Worm (Caenorhabditis elegans) whole organism, L4/young adult: ENCODE measurements around the gene faah-1.
"Not testable (repeated sequence)": the region's sequence is repeated elsewhere in the genome, so short reads cannot be mapped to it uniquely, and the experiment has no call there.

ENCODE experiments used
- W03F9.2 ChIP-seq: fragments of 150-350 bp; optimal IDR thresholded peaks from 2 replicates; lab custom pipeline; 2014; ENCODE audit warnings: missing biosample characterization, missing genetic modification characterization
- dao-5 ChIP-seq: sonication (generic microtip); optimal IDR thresholded peaks from 2 replicates; lab custom pipeline; 2016; ENCODE audit warnings: missing genotype, missing genetic modification characterization, moderate library complexity, missing compliant biosample characterization
- him-1 ChIP-seq: sonication (generic microtip); optimal IDR thresholded peaks from 2 replicates; lab custom pipeline; 2016; ENCODE audit warnings: missing genotype, missing genetic modification reagents, missing genetic modification characterization, missing compliant biosample characterization

Gene faah-1

DNA sequence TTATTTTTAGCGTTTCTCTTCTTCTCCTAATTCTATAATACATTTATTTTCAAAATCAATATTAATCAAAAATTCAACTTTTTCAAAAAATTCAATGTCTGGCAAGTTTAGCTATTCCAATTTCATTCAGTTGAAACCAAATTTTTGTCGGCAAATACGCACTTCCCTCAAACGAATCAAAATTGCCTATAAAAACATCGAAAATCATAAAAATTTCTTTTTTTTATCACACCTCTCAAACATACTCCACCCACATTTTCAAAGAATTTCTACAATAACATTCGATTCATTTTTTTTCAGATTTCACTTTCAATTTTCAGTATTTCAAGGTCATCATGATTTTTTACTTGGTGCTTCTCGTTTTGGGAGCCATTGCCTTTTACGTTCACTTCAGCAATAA is at the start of gene faah-1:
TSS of gene faah-1 (plus strand) at position 301 of the 400 bp plus-strand sequence.
- no peak for TF ChIP-seq W03F9.2 (tag; lab: Kevin White, UChicago)
- no peak for TF ChIP-seq dao-5 (tag; lab: Kevin White, UChicago)
- TF ChIP-seq him-1 (tag; lab: Kevin White, UChicago): no peak

DNA sequence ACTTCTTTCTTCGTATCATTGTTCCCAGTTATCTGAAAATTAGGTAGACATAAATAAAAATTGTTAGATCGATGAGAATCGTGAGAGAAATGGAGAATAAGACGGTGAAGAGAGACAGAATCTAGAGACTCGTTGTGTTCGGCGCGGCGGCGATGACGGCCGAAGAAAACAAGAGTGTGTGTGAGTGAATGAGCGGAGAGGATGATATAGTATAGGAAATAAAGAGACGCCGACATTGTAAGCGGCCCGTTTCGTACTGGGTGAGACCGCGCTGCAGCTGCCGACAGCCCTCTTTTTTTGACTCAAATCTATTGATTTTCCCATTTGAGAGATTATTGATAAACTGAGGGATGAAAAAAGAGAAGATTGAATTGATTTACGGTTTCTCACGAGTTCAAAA is 47.0 kb upstream of the faah-1 start, which contains the start of gene Y42H9AR.4:
TSS of gene Y42H9AR.4 (minus strand) at position 32 of the 400 bp plus-strand sequence.
- TF ChIP-seq W03F9.2 (tag; lab: Kevin White, UChicago) (no peak), dao-5 (tag; lab: Kevin White, UChicago) (no peak), him-1 (tag; lab: Kevin White, UChicago) (no peak)

DNA sequence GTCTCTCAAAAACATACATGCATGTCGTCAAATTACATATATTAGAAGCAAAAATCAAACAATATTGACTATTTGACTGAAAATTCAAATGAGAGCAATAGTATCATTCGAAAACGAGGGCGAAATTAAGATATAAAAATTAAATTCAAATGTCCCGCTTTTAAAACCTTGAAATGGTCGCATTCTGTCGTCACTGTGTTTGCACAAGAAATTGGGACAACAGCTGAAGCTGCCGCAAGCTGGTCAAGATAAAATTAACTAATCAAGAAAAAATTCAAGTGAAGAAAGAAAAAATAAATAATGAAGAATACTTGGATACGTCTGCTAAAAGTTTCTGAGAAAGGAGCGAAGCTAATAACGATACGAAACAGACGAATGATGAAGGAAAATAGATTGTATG is 46.5 kb upstream of the faah-1 start:
- TF ChIP-seq dao-5 (tag; lab: Kevin White, UChicago) (no peak), W03F9.2 (tag; lab: Kevin White, UChicago) (no peak)

DNA sequence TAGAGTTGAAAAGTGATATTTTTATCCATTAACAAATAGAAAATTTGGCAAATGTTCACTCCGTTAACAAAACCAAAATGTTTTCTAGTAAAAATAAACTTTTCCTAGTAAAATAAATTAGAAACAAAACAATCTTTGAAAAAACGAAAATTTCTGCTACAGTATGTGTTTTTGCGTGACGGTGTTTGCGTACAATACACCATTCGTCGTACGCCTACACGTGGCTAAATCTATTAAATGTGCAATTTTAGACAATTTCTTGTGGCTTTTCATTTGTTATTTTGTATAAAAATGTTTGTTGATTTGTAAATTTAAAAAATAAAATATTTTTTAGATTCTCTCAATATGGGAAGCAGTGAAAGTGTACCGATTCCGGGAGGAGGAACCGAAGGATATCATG is 46.0 kb upstream of the faah-1 start, which contains the start of gene Y42H9AR.1:
TSS of gene Y42H9AR.1 (plus strand) at position 233 of the 400 bp plus-strand sequence.
- TF ChIP-seq W03F9.2 (tag; lab: Kevin White, UChicago) (peak; percentile 61), dao-5 (tag; lab: Kevin White, UChicago) (no peak)

DNA sequence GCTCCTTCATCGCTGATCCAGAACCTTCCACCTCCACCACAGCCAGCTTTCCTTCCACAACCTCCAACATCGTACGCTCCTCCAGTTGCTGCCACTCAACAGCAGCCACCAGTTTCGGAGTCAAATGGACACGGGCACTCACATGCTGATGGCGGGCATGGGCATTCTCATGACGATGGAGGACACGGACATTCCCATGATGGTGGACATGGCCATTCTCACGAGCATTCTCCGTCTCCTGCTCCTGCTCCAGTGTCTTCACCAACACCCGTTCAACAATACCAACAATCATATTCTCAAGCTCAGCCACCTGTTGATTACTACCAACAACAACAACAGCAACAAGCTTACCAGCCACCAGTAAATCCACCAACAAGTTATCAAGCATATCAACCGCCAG is 44.7 kb upstream of the faah-1 start:
- TF ChIP-seq dao-5 (tag; lab: Kevin White, UChicago): no peak
- TF ChIP-seq W03F9.2 (tag; lab: Kevin White, UChicago): no peak
- TF ChIP-seq him-1 (tag; lab: Kevin White, UChicago): no peak

DNA sequence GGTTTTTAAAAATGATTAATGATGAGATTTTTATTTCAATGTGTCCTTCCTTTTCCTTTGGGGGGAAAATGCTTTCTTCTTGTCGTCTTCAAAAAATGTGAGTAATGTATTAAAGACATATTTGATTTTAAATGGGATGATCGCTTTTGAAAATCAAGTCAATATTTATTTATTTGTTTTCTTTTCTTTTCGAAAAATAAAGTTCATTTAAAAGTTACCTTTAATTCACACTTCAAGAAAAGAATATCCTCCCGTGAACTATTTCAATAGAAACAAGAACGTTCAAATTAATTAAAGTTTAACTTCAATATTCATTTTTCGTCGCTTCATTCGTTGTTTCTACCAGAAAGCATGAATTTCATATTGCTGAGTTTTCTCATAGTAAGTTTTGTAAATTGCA is 43.7 kb upstream of the faah-1 start, which contains the start of gene irld-8:
TSS of gene irld-8 (plus strand) at position 301 of the 400 bp plus-strand sequence.
- TF ChIP-seq him-1 (tag; lab: Kevin White, UChicago) (no peak), dao-5 (tag; lab: Kevin White, UChicago) (no peak), W03F9.2 (tag; lab: Kevin White, UChicago) (no peak)

DNA sequence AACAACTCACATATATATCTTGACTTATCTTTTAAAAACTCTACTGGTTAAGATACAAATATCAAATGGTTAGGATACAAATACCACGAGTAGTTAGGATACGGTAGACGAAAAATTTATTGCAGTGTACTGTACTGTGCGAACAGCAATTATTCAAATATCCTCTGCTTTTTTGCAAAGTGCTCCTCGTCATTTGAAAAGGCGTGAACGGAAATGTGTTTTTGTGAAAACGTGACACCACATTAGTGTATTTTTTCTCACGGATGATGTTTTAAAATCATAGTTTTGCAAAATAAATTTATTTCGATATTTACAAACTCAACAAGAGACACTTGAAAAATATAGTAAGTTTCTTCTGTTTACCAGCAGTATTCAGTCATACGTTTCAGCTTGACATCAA is 40.4 kb upstream of the faah-1 start, which contains the start of gene F42G8.8:
TSS of gene F42G8.8 (plus strand) at position 301 of the 400 bp plus-strand sequence.
- TF ChIP-seq him-1 (tag; lab: Kevin White, UChicago): no peak

DNA sequence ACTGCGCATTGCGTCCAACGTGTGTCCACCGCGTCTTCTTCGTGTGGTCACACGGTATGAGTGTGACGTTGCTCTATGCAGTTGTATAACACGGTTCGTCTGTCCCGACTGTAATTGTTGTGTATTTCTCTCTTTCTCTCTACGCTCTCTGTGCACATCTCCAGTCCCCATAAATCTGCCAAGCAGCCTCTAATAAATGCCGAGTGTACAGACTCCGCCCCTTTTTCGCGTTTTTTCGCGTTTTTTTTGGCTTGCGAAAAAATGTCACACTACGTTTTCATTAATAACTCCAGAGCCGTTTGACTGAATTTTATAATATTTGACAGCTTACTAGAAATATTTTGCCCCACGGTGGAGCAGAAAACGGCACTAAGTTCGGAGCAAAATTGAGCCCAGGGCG is 36.8 kb upstream of the faah-1 start, which contains the start of gene erp-44.3:
TSS of gene erp-44.3 (plus strand) at position 301 of the 400 bp plus-strand sequence.
- not testable (repeated sequence) for TF ChIP-seq dao-5, him-1, W03F9.2 (tag; lab: Kevin White, UChicago)

DNA sequence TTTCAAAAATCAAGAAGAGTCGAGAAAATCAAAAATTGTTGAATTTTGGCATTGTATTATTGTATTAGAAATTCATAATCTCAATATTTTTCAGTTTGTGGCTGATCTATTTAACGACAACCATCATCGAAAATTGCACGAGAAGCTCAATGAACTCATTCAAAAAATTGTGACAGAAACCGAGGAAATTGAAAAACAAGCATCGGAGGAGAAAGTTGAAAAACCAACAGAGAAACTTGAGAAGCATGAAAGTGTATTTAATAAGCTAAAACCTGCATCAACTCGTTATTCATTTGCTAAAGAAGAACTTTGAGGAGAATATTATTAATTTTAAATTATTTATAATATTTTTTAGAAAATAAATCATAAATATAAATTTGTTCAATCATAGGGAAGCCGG is 32.3 kb upstream of the faah-1 start, which contains the start of gene ceph-41:
TSS of gene ceph-41 (plus strand) at position 301 of the 400 bp plus-strand sequence.
- TF ChIP-seq dao-5 (tag; lab: Kevin White, UChicago) (no peak), him-1 (tag; lab: Kevin White, UChicago) (no peak), W03F9.2 (tag; lab: Kevin White, UChicago) (no peak)

DNA sequence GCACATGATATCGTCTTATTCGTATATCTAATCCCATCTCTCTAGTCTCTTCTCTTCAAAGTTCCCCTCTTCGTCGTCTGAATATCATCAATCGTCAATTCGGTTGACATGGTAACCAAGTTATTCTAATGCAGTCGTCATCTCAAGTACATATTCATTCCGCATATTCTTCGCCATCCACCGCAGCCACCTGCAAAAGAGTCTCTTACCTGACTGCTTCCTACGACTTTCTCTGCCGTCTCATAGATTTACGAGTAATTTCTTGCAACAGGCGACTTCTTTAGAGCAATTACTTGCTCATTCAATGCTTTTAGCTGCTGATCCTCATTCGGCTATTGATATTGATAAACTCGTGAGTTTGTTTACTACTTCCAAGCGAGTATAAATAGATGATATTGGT is 31.8 kb upstream of the faah-1 start:
- no peak for TF ChIP-seq him-1 (tag; lab: Kevin White, UChicago)
- TF ChIP-seq W03F9.2 (tag; lab: Kevin White, UChicago): no peak
- no peak for TF ChIP-seq dao-5 (tag; lab: Kevin White, UChicago)

DNA sequence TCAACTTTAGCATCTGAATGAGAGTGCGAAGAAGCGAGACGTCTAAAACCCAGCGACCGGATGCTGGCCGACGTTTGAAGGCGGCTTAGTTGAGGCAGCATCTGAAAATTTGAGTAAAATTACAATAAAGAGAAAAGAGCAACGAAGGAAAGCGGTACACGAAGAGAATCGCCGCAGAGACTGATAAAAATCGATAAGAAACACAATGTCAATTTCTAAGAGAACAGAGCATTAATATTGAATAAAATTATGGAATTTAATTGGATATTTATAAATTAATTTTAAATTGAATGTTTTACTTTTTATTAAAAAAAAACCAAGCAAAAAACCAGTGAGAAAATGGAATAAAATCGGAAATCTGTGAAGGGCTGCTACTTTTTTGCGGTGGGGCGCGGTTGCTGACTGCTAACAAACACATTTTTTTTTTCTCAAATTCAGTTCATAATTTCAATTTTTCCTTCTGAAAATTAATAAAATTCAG is 29.0 kb upstream of the faah-1 start, which contains the start of the genes ndub-11 and moc-3:
TSS of gene ndub-11 (minus strand) at position 101 of the 481 bp plus-strand sequence.
TSS of gene moc-3 (plus strand) at position 431 of the 481 bp plus-strand sequence.
- TF ChIP-seq dao-5 (tag; lab: Kevin White, UChicago): no peak
- no peak for TF ChIP-seq W03F9.2 (tag; lab: Kevin White, UChicago)
- no peak for TF ChIP-seq him-1 (tag; lab: Kevin White, UChicago)

DNA sequence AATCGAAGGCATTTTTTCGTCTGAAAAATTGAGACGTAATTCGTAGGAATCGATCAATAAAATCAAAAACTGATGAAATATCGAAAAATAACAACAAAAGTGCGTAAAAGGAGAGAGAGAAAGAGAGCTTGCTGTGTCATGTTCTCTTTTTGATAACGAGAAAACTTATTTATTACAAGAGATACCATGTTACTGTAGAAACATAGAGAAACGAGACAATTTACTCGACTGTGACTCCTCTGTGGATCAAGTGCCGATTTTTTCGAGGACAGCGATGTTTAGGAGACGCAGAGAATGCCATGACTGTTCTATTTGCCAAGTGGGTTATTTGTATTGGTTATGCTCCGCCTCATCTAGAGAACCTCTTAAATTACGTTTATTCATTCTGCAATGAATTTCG is 25.7 kb upstream of the faah-1 start, which contains the start of gene sph-1:
TSS of gene sph-1 (minus strand) at position 23 of the 400 bp plus-strand sequence.
- TF ChIP-seq dao-5 (tag; lab: Kevin White, UChicago) (no peak), W03F9.2 (tag; lab: Kevin White, UChicago) (peak; percentile 44), him-1 (tag; lab: Kevin White, UChicago) (no peak)

DNA sequence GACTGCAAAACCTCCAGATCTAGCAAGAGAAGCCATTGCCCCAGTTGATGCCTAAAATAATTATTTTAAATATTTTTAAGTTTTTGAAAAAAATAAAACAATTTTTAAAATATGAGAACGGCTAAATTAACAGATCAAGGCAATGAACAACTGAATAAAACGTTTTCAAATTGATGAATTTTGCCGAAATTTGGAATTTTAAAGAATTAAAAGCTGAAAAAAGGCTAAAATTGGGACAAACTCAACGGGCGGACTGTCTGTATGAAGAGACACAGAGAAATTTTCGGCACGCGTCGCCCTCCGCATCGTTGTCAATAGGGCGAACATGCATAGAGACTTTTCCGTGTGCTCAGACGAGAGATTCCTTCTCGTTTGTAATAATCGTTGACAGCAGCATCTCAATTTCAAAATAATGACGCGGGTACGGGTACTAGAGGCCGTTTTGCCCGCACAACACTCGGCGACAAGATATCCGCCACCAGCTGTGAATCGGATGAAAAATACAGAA is 23.1 kb upstream of the faah-1 start, which contains the start of the genes isp-1 and islo-1:
TSS of gene isp-1 (minus strand) at position 51 of the 508 bp plus-strand sequence.
TSS of gene islo-1 (plus strand) at position 385 of the 508 bp plus-strand sequence.
- peak; percentile 69 for TF ChIP-seq W03F9.2 (tag; lab: Kevin White, UChicago)
- no peak for TF ChIP-seq him-1 (tag; lab: Kevin White, UChicago)
- TF ChIP-seq dao-5 (tag; lab: Kevin White, UChicago): no peak
